Worm (Caenorhabditis elegans) whole organism, L3 larva: ENCODE measurements around the gene lap-1.

Source experiments
- R02D3.7 ChIP-seq: fragments of 150-350 bp; optimal IDR thresholded peaks from 2 replicates; lab custom pipeline; 2014; ENCODE audit warnings: missing biosample characterization, missing genetic modification characterization
- ZK546.5 ChIP-seq: sonication (generic microtip); optimal IDR thresholded peaks from 2 replicates; lab custom pipeline; 2017; ENCODE audit warnings: missing biosample characterization, missing genetic modification characterization
- aly-2 ChIP-seq: fragments of 150-350 bp; optimal IDR thresholded peaks from 2 replicates; lab custom pipeline; 2014; ENCODE audit warnings: missing biosample characterization, missing genetic modification characterization
- ama-1 ChIP-seq: fragments of 150-350 bp; optimal IDR thresholded peaks from 2 replicates; lab custom pipeline; 2018
- ceh-16 ChIP-seq: sonication (generic microtip); optimal IDR thresholded peaks from 2 replicates; lab custom pipeline; 2017; ENCODE audit warnings: missing biosample characterization, missing genetic modification characterization
- ceh-28 ChIP-seq: fragments of 150-350 bp; optimal IDR thresholded peaks from 2 replicates; lab custom pipeline; 2014; ENCODE audit warnings: missing biosample characterization, missing genetic modification reagents, missing genetic modification characterization
- ceh-82 ChIP-seq: fragments of 150-350 bp; optimal IDR thresholded peaks from 2 replicates; lab custom pipeline; 2014; ENCODE audit warnings: missing biosample characterization, missing genetic modification characterization
- ceh-9 ChIP-seq: sonication (generic microtip); optimal IDR thresholded peaks from 2 replicates; lab custom pipeline; 2018; ENCODE audit warnings: missing biosample characterization, missing genetic modification characterization
- daf-12 ChIP-seq: fragments of 150-350 bp; optimal IDR thresholded peaks from 2 replicates; lab custom pipeline; 2014; ENCODE audit warnings: missing biosample characterization, missing genetic modification reagents, missing genetic modification characterization
- egl-27 ChIP-seq: sonication (generic microtip); optimal IDR thresholded peaks from 4 replicates; lab custom pipeline; 2017; ENCODE audit warnings: missing biosample characterization, missing genetic modification reagents, missing genetic modification characterization
- egl-5 ChIP-seq: fragments of 150-350 bp; optimal IDR thresholded peaks from 2 replicates; lab custom pipeline; 2017; ENCODE audit warnings: missing biosample characterization, missing genetic modification reagents, missing genetic modification characterization, inconsistent platforms
- elt-1 ChIP-seq: fragments of 150-350 bp; optimal IDR thresholded peaks from 2 replicates; lab custom pipeline; 2014; ENCODE audit warnings: missing biosample characterization, missing genetic modification characterization
- elt-2 ChIP-seq: sonication (generic microtip); optimal IDR thresholded peaks from 2 replicates; lab custom pipeline; 2016; ENCODE audit warnings: missing genetic modification reagents, mild to moderate bottlenecking, missing genetic modification characterization, missing compliant biosample characterization
- elt-3 ChIP-seq, 3 experiments: fragments of 150-350 bp in 1 of 3; sonication (generic microtip) in 2 of 3; optimal IDR thresholded peaks; 2 replicates in 2 of 3; 4 replicates in 1 of 3; lab custom pipeline; 2014 to 2017; ENCODE audit warnings: missing biosample characterization in 3 of 3, missing genetic modification characterization in 3 of 3
- eor-1 ChIP-seq, 2 experiments: fragments of 150-350 bp; optimal IDR thresholded peaks; 2 replicates each; lab custom pipeline; 2014 to 2018; ENCODE audit warnings: missing biosample characterization in 2 of 2, missing genetic modification characterization in 2 of 2
- fkh-2 ChIP-seq: fragments of 150-350 bp; optimal IDR thresholded peaks from 2 replicates; lab custom pipeline; 2014; ENCODE audit warnings: missing biosample characterization, missing genetic modification reagents, missing genetic modification characterization
- fos-1 ChIP-seq: fragments of 150-350 bp; optimal IDR thresholded peaks from 2 replicates; lab custom pipeline; 2014; ENCODE audit warnings: missing biosample characterization, missing genetic modification characterization
- hmg-11 ChIP-seq: sonication (generic microtip); optimal IDR thresholded peaks from 2 replicates; lab custom pipeline; 2016; ENCODE audit warnings: missing genetic modification characterization, missing compliant biosample characterization
- jun-1 ChIP-seq: fragments of 150-350 bp; optimal IDR thresholded peaks from 2 replicates; lab custom pipeline; 2014; ENCODE audit warnings: missing biosample characterization, missing genetic modification reagents, missing genetic modification characterization
- lin-15B ChIP-seq: fragments of 150-350 bp; optimal IDR thresholded peaks from 2 replicates; lab custom pipeline; 2014; ENCODE audit warnings: missing biosample characterization, missing genetic modification characterization
- lin-39 ChIP-seq: fragments of 150-350 bp; optimal IDR thresholded peaks from 2 replicates; lab custom pipeline; 2018; ENCODE audit warnings: missing biosample characterization, missing genetic modification reagents, missing genetic modification characterization
- lsy-12 ChIP-seq: sonication (generic microtip); optimal IDR thresholded peaks from 2 replicates; lab custom pipeline; 2016; ENCODE audit warnings: mild to moderate bottlenecking, missing genetic modification characterization, missing compliant biosample characterization
- mdl-1 ChIP-seq: fragments of 150-350 bp; optimal IDR thresholded peaks from 2 replicates; lab custom pipeline; 2014; ENCODE audit warnings: missing biosample characterization, missing genetic modification characterization
- mml-1 ChIP-seq: fragments of 150-350 bp; sonication (generic microtip); optimal IDR thresholded peaks from 3 replicates; lab custom pipeline; 2014; ENCODE audit warnings: missing biosample characterization, missing genetic modification characterization
- nfya-1 ChIP-seq: sonication (generic microtip); optimal IDR thresholded peaks from 2 replicates; lab custom pipeline; 2017; ENCODE audit warnings: missing genetic modification characterization, mild to moderate bottlenecking, missing compliant biosample characterization, antibody characterized with exemption, moderate library complexity; ENCODE audit not compliant: insufficient read depth
- nhr-12 ChIP-seq: fragments of 150-350 bp; optimal IDR thresholded peaks from 2 replicates; lab custom pipeline; 2014; ENCODE audit warnings: missing biosample characterization, missing genetic modification characterization
- nhr-237 ChIP-seq: fragments of 150-350 bp; optimal IDR thresholded peaks from 2 replicates; lab custom pipeline; 2014; ENCODE audit warnings: missing biosample characterization, missing genetic modification characterization
- nhr-28 ChIP-seq: fragments of 150-350 bp; optimal IDR thresholded peaks from 2 replicates; lab custom pipeline; 2014; ENCODE audit warnings: missing biosample characterization, missing genetic modification characterization
- nhr-43 ChIP-seq: sonication (generic microtip); optimal IDR thresholded peaks from 2 replicates; lab custom pipeline; 2016; ENCODE audit warnings: mild to moderate bottlenecking, missing genetic modification characterization, missing compliant biosample characterization; ENCODE audit not compliant: poor library complexity, severe bottlenecking
- nhr-67 ChIP-seq: fragments of 150-350 bp; optimal IDR thresholded peaks from 2 replicates; lab custom pipeline; 2014; ENCODE audit warnings: missing biosample characterization, missing genetic modification characterization
- nhr-76 ChIP-seq: fragments of 150-350 bp; sonication (generic microtip); optimal IDR thresholded peaks from 5 replicates; lab custom pipeline; 2014; ENCODE audit warnings: missing biosample characterization, missing genetic modification characterization
- nhr-77 ChIP-seq: fragments of 150-350 bp; optimal IDR thresholded peaks from 2 replicates; lab custom pipeline; 2014; ENCODE audit warnings: missing biosample characterization, missing genetic modification characterization
- pha-4 ChIP-seq: fragments of 150-350 bp; optimal IDR thresholded peaks from 2 replicates; lab custom pipeline; 2014; ENCODE audit warnings: missing biosample characterization, missing genetic modification reagents, missing genetic modification characterization
- pqm-1 ChIP-seq: fragments of 150-350 bp; optimal IDR thresholded peaks from 2 replicates; lab custom pipeline; 2017; ENCODE audit warnings: missing biosample characterization, missing genetic modification characterization, inconsistent platforms
- sea-2 ChIP-seq: fragments of 150-350 bp; sonication (generic microtip); optimal IDR thresholded peaks from 4 replicates; lab custom pipeline; 2014; ENCODE audit warnings: missing biosample characterization, missing genetic modification reagents, missing genetic modification characterization
- snpc-4 ChIP-seq: fragments of 150-350 bp; optimal IDR thresholded peaks from 2 replicates; lab custom pipeline; 2014; ENCODE audit warnings: missing biosample characterization, missing genetic modification characterization
- tbx-2 ChIP-seq: sonication (generic microtip); optimal IDR thresholded peaks from 2 replicates; lab custom pipeline; 2016; ENCODE audit warnings: mild to moderate bottlenecking, missing genetic modification characterization, missing compliant biosample characterization
- unc-39 ChIP-seq: sonication (generic microtip); optimal IDR thresholded peaks from 4 replicates; lab custom pipeline; 2017; ENCODE audit warnings: missing biosample characterization, missing genetic modification characterization
- unc-62 ChIP-seq: fragments of 150-350 bp; sonication (generic microtip); optimal IDR thresholded peaks from 4 replicates; lab custom pipeline; 2014; ENCODE audit warnings: missing biosample characterization, missing genetic modification reagents, missing genetic modification characterization
- zag-1 ChIP-seq: fragments of 150-350 bp; optimal IDR thresholded peaks from 2 replicates; lab custom pipeline; 2014; ENCODE audit warnings: missing biosample characterization, missing genetic modification characterization
- ztf-11 ChIP-seq: fragments of 150-350 bp; optimal IDR thresholded peaks from 2 replicates; lab custom pipeline; 2014; ENCODE audit warnings: missing biosample characterization, missing genetic modification characterization

Gene lap-1

DNA sequence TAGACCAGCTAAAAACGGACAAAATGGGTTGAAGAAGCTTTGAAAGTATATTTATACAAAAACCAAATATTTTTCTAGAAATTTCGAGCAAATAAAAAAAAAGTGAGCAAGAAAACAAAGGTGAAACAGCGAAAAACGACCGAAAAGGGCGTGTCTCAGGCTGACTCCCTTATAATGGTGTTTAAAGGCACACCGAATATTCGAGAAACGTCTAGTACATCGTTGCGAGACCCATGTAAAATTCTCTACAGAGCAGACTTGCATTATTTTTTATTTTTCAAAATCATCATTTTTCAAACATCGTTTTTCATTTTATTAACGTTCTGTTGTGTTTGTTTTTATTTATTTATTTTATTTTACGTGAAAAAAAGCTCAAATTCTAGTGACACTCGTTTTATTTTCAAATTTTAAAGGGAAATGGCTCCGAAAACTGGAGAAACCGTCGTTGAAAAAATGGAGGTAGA is 45.2 kb upstream of the lap-1 start, which contains the start of gene rpn-3 (continued):
- TF ChIP-seq nhr-28 (tag; lab: Kevin White, UChicago) (peak; percentile 47), nhr-77 (peak; percentile 85), lin-39 (peak; percentile 93), ceh-16 (tag; lab: Kevin White, UChicago) (peak; percentile 45), ceh-82 (tag; lab: Kevin White, UChicago) (peak; percentile 72), fkh-2 (tag; lab: Kevin White, UChicago) (peak; percentile 70), lin-15B (tag; lab: Kevin White, UChicago) (peak; percentile 99), fos-1 (peak; percentile 51)

DNA sequence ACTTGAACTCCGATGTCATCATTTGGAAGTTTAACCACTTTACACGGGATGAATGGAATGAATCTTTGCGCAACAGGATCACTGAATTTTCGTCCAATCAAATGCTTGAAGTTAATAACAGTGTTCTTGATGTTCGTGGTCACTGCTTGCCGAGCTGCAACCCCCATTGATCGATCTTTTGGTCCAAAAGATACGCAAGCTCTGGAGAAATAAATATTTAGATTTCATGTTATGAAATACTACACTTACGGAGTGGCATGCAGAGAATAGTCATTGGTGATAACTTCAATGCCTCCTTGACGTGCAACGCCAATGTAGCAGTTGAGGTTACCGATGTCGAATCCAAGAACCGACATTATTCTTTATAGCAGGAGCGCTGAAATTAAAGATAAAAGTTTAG is 44.8 kb upstream of the lap-1 start, which contains the start of gene hsp-110:
Gene hsp-110 (minus strand): TSS at position 376 of the 400 bp plus-strand sequence.
- TF ChIP-seq jun-1 (tag; lab: Kevin White, UChicago) (no peak), ztf-11 (tag; lab: Kevin White, UChicago) (no peak), R02D3.7 (tag; lab: Kevin White, UChicago) (no peak), hmg-11 (tag; lab: Kevin White, UChicago) (no peak), lin-15B (tag; lab: Kevin White, UChicago) (no peak), ZK546.5 (no peak), nhr-67 (tag; lab: Kevin White, UChicago) (no peak), ceh-16 (tag; lab: Kevin White, UChicago) (no peak), lin-39 (no peak)
- TF ChIP-seq, all 47 proteins: peak for 0

DNA sequence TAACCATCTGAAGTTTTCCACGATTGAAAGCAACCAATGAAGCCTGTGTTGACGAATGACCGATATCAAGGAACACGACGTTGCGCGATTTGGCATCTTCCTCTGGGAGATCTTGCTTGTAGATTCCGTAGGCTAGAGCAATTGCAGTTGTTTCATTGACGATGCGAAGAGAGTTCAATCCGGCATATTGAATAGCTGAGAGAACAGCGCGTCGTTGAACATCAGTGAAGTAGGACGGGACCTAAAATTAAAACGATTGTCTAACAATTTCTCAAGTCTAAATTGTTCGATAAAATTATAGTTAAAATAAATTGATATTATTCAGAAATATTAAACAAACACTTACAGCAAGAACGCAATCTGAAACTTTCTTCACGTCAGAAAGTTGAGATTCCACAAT is 44.3 kb upstream of the lap-1 start:
- TF ChIP-seq fkh-2 (tag; lab: Kevin White, UChicago) (no peak), elt-3 (tag; optimal IDR thresholded peaks at IDR 0.05; lab: Kevin White, UChicago) (no peak), ama-1 (lab: Kevin White, UChicago) (peak; percentile 81), pha-4 (tag; lab: Kevin White, UChicago) (peak; percentile 16), mml-1 (tag; lab: Kevin White, UChicago) (no peak)

DNA sequence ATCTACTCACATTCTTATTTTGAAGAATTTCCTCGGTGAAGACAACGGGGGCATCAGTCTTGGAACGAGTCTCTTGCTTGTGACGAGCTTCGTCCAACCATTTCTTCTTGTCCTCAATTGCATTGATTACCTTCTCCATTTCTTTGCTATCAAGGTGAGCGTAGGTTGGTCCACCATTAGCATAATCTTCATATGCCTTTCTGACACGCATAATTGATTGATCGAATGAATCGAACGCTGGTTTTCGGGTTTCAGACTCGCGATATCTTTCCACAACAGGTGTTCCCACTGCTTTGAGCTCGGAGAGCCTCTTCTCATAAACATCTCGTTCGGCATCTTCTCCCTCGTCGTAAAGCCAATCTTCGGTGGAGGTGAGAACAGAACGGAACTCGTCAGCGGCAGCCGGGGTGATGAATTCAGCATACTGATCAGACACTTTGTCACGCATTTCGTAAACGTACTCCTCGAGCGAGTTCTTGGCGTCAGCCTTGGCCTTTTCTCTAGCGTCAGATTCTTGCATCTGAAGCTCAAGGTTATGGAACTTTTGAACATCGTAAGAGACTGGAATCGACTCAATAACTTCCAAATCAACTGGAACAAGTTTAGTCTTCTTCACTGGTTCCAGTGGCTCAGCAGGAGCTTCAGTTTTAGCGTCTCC is 42.8 kb upstream of the lap-1 start:
- TF ChIP-seq lin-15B (tag; lab: Kevin White, UChicago): no peak
- peak; percentile 27 for TF ChIP-seq ama-1 (lab: Kevin White, UChicago)

DNA sequence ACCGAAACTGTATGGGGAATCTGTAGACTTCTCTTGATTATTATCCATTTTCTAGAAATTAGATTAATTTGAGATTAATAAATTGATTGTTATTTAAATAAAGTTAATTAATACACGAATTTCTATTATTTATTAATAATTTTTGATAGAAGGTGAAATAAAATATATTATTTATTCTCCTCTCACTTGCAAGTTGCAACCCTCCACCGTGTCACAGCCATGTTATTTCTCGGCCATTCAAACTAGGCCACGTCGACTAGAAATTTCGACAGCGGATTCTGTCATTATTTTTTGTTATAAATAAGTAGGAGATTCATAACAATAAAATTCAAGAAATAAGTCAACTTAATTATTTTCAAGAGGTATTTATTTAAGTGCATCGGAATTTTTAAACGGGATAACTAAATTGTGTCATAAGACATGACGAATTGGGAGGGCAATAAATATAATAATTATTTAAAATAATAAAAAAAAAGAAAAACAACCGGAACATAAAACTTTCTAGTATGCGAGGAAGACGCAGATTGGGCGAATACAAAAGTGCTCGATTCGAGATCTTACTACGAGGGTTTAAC is 41.9 kb upstream of the lap-1 start, which contains the start of gene ufbp-1:
Gene ufbp-1 (minus strand): TSS at position 51 of the 575 bp plus-strand sequence.
- TF ChIP-seq nhr-77: no peak
- peak; percentile 81 for TF ChIP-seq tbx-2 (tag; lab: Kevin White, UChicago)
- TF ChIP-seq mdl-1 (tag; lab: Kevin White, UChicago): no peak
- TF ChIP-seq ama-1 (lab: Kevin White, UChicago): peak; percentile 99
- peak; percentile 20 for TF ChIP-seq hmg-11 (tag; lab: Kevin White, UChicago)
- TF ChIP-seq R02D3.7 (tag; lab: Kevin White, UChicago): no peak
- peak; percentile 93 for TF ChIP-seq pha-4 (tag; lab: Kevin White, UChicago)
- TF ChIP-seq elt-2 (tag; lab: Kevin White, UChicago): peak; percentile 69
- TF ChIP-seq ceh-28 (tag; lab: Kevin White, UChicago): no peak
- TF ChIP-seq nhr-237 (tag; lab: Kevin White, UChicago): no peak
- no peak for TF ChIP-seq unc-62 (GFP tag; lab: Kevin White, UChicago)
- TF ChIP-seq nhr-28 (tag; lab: Kevin White, UChicago): no peak
- TF ChIP-seq egl-27: no peak
- TF ChIP-seq lsy-12 (tag; lab: Kevin White, UChicago): peak; percentile 67
- no peak for TF ChIP-seq daf-12
- peak; percentile 33 for TF ChIP-seq snpc-4 (tag; lab: Kevin White, UChicago)
- no peak for TF ChIP-seq nhr-76 (tag; lab: Kevin White, UChicago)
- TF ChIP-seq pqm-1 (tag; lab: Kevin White, UChicago): no peak
- TF ChIP-seq sea-2 (GFP tag; lab: Kevin White, UChicago): no peak
- no peak for TF ChIP-seq zag-1 (tag; lab: Kevin White, UChicago)
- TF ChIP-seq nhr-12: no peak
- no peak for TF ChIP-seq unc-39 (tag; lab: Kevin White, UChicago)
- TF ChIP-seq nhr-43: peak; percentile 52
- TF ChIP-seq ceh-9 (tag; lab: Kevin White, UChicago): no peak
- TF ChIP-seq nfya-1 (tag; lab: Kevin White, UChicago): peak; percentile 94
- TF ChIP-seq fkh-2 (tag; lab: Kevin White, UChicago): no peak
- TF ChIP-seq aly-2 (tag; lab: Kevin White, UChicago): no peak
- peak in 1 of 2 experiments; percentile 71 for TF ChIP-seq eor-1 (tag; optimal IDR thresholded peaks at IDR 0.05; lab: Kevin White, UChicago)
- no peak for TF ChIP-seq elt-1 (tag; lab: Kevin White, UChicago)
- no peak for TF ChIP-seq ZK546.5
- TF ChIP-seq ceh-82 (tag; lab: Kevin White, UChicago): no peak
- TF ChIP-seq ztf-11 (tag; lab: Kevin White, UChicago): no peak
- TF ChIP-seq fos-1: peak; percentile 9
- no peak for TF ChIP-seq egl-5 (tag; lab: Kevin White, UChicago)
- no peak for TF ChIP-seq jun-1 (tag; lab: Kevin White, UChicago)
